Fruit fly (Drosophila melanogaster) whole organism, embryonic: ENCODE measurements around the gene kairos.

ENCODE experiments used
- Bteb2 ChIP-seq: fragments of 200-800 bp; sonication (Bioruptor generic); optimal IDR thresholded peaks from 2 replicates; lab custom pipeline; 2016; ENCODE audit warnings: missing biosample characterization, missing genetic modification characterization
- C15 ChIP-seq: fragments of 200-800 bp; sonication (Bioruptor generic); IDR thresholded peaks from 3 replicates; pipeline ENCODE4 v1.3.6; 2022; ENCODE audit warnings: missing biosample characterization, missing genetic modification characterization
- CG11093 ChIP-seq: fragments of 200-800 bp; sonication (Bioruptor generic); IDR thresholded peaks from 3 replicates; pipeline ENCODE4 v1.3.6; 2022; ENCODE audit warnings: missing biosample characterization, missing genetic modification characterization
- CG12659 ChIP-seq: fragments of 200-800 bp; sonication (Bioruptor generic); optimal IDR thresholded peaks from 3 replicates; lab custom pipeline; 2017; ENCODE audit warnings: mild to moderate bottlenecking, missing biosample characterization, missing genetic modification reagents, missing genetic modification characterization
- CG13296 ChIP-seq: fragments of 200-800 bp; sonication (Bioruptor generic); optimal IDR thresholded peaks from 3 replicates; lab custom pipeline; 2018; ENCODE audit warnings: missing biosample characterization, mild to moderate bottlenecking, missing genetic modification characterization
- CG14014 ChIP-seq: fragments of 200-800 bp; sonication (Bioruptor generic); IDR thresholded peaks from 2 replicates; pipeline ENCODE4 v1.3.6; 2022; ENCODE audit warnings: missing biosample characterization, missing genetic modification characterization
- CG17568 ChIP-seq: fragments of 200-800 bp; sonication (Bioruptor generic); optimal IDR thresholded peaks from 2 replicates; lab custom pipeline; 2018; ENCODE audit warnings: missing biosample characterization, mild to moderate bottlenecking, missing genetic modification characterization, moderate library complexity
- CG1832 ChIP-seq: fragments of 200-800 bp; sonication (Bioruptor generic); optimal IDR thresholded peaks from 2 replicates; lab custom pipeline; 2017; ENCODE audit warnings: missing biosample characterization, mild to moderate bottlenecking, missing genetic modification characterization, inconsistent platforms
- CG2129 ChIP-seq: fragments of 200-800 bp; sonication (Bioruptor generic); IDR thresholded peaks from 2 replicates; pipeline ENCODE4 v1.3.6; 2022; ENCODE audit warnings: missing biosample characterization, missing genetic modification characterization; ENCODE audit not compliant: partially characterized antibody
- CG30431 ChIP-seq: fragments of 200-800 bp; sonication (Bioruptor generic); optimal IDR thresholded peaks from 2 replicates; lab custom pipeline; 2017; ENCODE audit warnings: missing biosample characterization, missing genetic modification characterization
- CG31224 ChIP-seq: fragments of 200-800 bp; sonication (Bioruptor generic); IDR thresholded peaks from 2 replicates; pipeline ENCODE4 v1.3.6; 2022; ENCODE audit warnings: missing biosample characterization, missing genetic modification characterization
- CG31365 ChIP-seq: fragments of 200-800 bp; sonication (Bioruptor generic); optimal IDR thresholded peaks from 2 replicates; lab custom pipeline; 2018; ENCODE audit warnings: missing biosample characterization, mild to moderate bottlenecking, missing genetic modification characterization
- CG3281 ChIP-seq: fragments of 200-800 bp; sonication (Bioruptor generic); optimal IDR thresholded peaks from 3 replicates; lab custom pipeline; 2017; ENCODE audit warnings: missing biosample characterization, mild to moderate bottlenecking, missing genetic modification characterization
- CG34422 ChIP-seq: fragments of 200-800 bp; sonication (Bioruptor generic); IDR thresholded peaks from 3 replicates; pipeline ENCODE4 v1.3.6; 2022; ENCODE audit warnings: missing biosample characterization, missing genetic modification characterization
- CG3995 ChIP-seq: fragments of 200-800 bp; sonication (Bioruptor generic); optimal IDR thresholded peaks from 3 replicates; lab custom pipeline; 2016; ENCODE audit warnings: missing biosample characterization, missing genetic modification characterization
- CG42726 ChIP-seq: fragments of 200-800 bp; sonication (Bioruptor generic); IDR thresholded peaks from 2 replicates; pipeline ENCODE4 v1.3.6; 2022; ENCODE audit warnings: missing biosample characterization, missing genetic modification characterization; ENCODE audit not compliant: partially characterized antibody
- CG6791 ChIP-seq: fragments of 200-800 bp; sonication (Bioruptor generic); IDR thresholded peaks from 3 replicates; pipeline ENCODE4 v1.3.6; 2022; ENCODE audit warnings: missing biosample characterization, missing genetic modification characterization; ENCODE audit not compliant: partially characterized antibody
- CG6854 ChIP-seq: fragments of 200-800 bp; sonication (Bioruptor generic); optimal IDR thresholded peaks from 3 replicates; lab custom pipeline; 2017; ENCODE audit warnings: missing biosample characterization, mild to moderate bottlenecking, missing genetic modification characterization
- CG7372 ChIP-seq: fragments of 200-800 bp; sonication (Bioruptor generic); IDR thresholded peaks from 2 replicates; pipeline ENCODE4 v1.3.6; 2022; ENCODE audit warnings: missing biosample characterization, missing genetic modification characterization
- CG8290 ChIP-seq, 3 experiments: fragments of 200-800 bp; sonication (Bioruptor generic); optimal IDR thresholded peaks; 2 replicates each; lab custom pipeline; 2016 to 2019; ENCODE audit warnings: missing biosample characterization in 3 of 3, missing genetic modification characterization in 3 of 3, mild to moderate bottlenecking in 2 of 3, moderate library complexity in 1 of 3
- CG8478 ChIP-seq: fragments of >200 bp; optimal IDR thresholded peaks from 2 replicates; lab custom pipeline; 2018
- Dll ChIP-seq: fragments of 200-800 bp; sonication (Bioruptor generic); IDR thresholded peaks from 4 replicates; pipeline ENCODE4 v1.3.6; 2022; ENCODE audit warnings: missing biosample characterization, missing genetic modification characterization; ENCODE audit not compliant: partially characterized antibody
- HLH3B ChIP-seq: fragments of 200-800 bp; sonication (Bioruptor generic); IDR thresholded peaks from 2 replicates; pipeline ENCODE4 v1.3.6; 2022; ENCODE audit warnings: missing biosample characterization, missing genetic modification characterization
- HmgZ ChIP-seq: fragments of 200-800 bp; sonication (Bioruptor generic); optimal IDR thresholded peaks from 2 replicates; lab custom pipeline; 2018; ENCODE audit warnings: missing biosample characterization, mild to moderate bottlenecking, missing genetic modification characterization
- Hr78 ChIP-seq, 2 experiments: fragments of 200-800 bp in 1 of 2; fragments of >200 bp in 1 of 2; sonication (Bioruptor generic) in 1 of 2; optimal IDR thresholded peaks; 2 replicates each; lab custom pipeline; 2017 to 2019; ENCODE audit warnings: missing biosample characterization in 2 of 2, missing genetic modification characterization in 2 of 2, mild to moderate bottlenecking in 1 of 2, moderate library complexity in 1 of 2
- Jarid2 ChIP-seq: fragments of 200-800 bp; sonication (Bioruptor generic); optimal IDR thresholded peaks from 3 replicates; lab custom pipeline; 2017; ENCODE audit warnings: mild to moderate bottlenecking, missing biosample characterization, missing genetic modification reagents, missing genetic modification characterization
- Med ChIP-seq: fragments of 200-800 bp; sonication (Bioruptor generic); peaks from one replicate; lab custom pipeline; 2016; ENCODE audit warnings: missing biosample characterization, missing genetic modification characterization, mild to moderate bottlenecking, inconsistent platforms, moderate library complexity
- Neu2 ChIP-seq: fragments of 200-800 bp; sonication (Bioruptor generic); optimal IDR thresholded peaks from 3 replicates; lab custom pipeline; 2016; ENCODE audit warnings: missing biosample characterization, missing genetic modification characterization, borderline replicate concordance
- Opbp ChIP-seq: fragments of 200-800 bp; sonication (Bioruptor generic); IDR thresholded peaks from 3 replicates; pipeline ENCODE4 v1.3.6; 2022; ENCODE audit warnings: missing biosample characterization, missing genetic modification characterization; ENCODE audit not compliant: partially characterized antibody
- Pdp1 ChIP-seq, 2 experiments: fragments of 200-800 bp; sonication (Bioruptor generic); optimal IDR thresholded peaks; 3 replicates each; lab custom pipeline; 2016; ENCODE audit warnings: missing biosample characterization in 2 of 2, missing genetic modification characterization in 2 of 2, mild to moderate bottlenecking in 1 of 2, moderate library complexity in 1 of 2
- Ssrp ChIP-seq: fragments of 200-800 bp; sonication (Bioruptor generic); optimal IDR thresholded peaks from 2 replicates; lab custom pipeline; 2018; ENCODE audit warnings: missing biosample characterization, mild to moderate bottlenecking, missing genetic modification characterization, moderate library complexity
- TFAM ChIP-seq: fragments of 200-800 bp; sonication (Bioruptor generic); optimal IDR thresholded peaks from 2 replicates; lab custom pipeline; 2017; ENCODE audit warnings: missing biosample characterization, missing genetic modification characterization, inconsistent platforms
- Trl ChIP-seq, 3 experiments: fragments of >200 bp in 2 of 3; fragments of 200-800 bp in 1 of 3; sonication (Bioruptor generic) in 1 of 3; optimal IDR thresholded peaks; 2 replicates in 1 of 3; 3 replicates in 2 of 3; lab custom pipeline; 2016 to 2017; ENCODE audit warnings: missing biosample characterization in 1 of 3, missing genetic modification characterization in 1 of 3
- ac ChIP-seq: fragments of 200-800 bp; sonication (Bioruptor generic); optimal IDR thresholded peaks from 3 replicates; lab custom pipeline; 2017; ENCODE audit warnings: missing biosample characterization, mild to moderate bottlenecking, missing genetic modification characterization
- ap ChIP-seq: fragments of 200-800 bp; sonication (Bioruptor generic); IDR thresholded peaks from 2 replicates; pipeline ENCODE4 v1.3.6; 2022; ENCODE audit warnings: missing biosample characterization, missing genetic modification characterization
- bsh ChIP-seq, 2 experiments: fragments of 200-800 bp; sonication (Bioruptor generic); optimal IDR thresholded peaks; 2 replicates each; lab custom pipeline; 2017 to 2018; ENCODE audit warnings: mild to moderate bottlenecking in 2 of 2, missing biosample characterization in 2 of 2, missing genetic modification characterization in 2 of 2, moderate library complexity in 1 of 2
- chinmo ChIP-seq: fragments of 200-800 bp; sonication (Bioruptor generic); IDR thresholded peaks from 4 replicates; pipeline ENCODE4 v1.3.6; 2022; ENCODE audit warnings: missing biosample characterization, missing genetic modification characterization; ENCODE audit not compliant: partially characterized antibody
- ci ChIP-seq: fragments of 200-800 bp; sonication (Bioruptor generic); IDR thresholded peaks from 3 replicates; pipeline ENCODE4 v1.3.6; 2022; ENCODE audit warnings: missing biosample characterization, missing genetic modification characterization
- crol ChIP-seq: fragments of 200-800 bp; sonication (Bioruptor generic); IDR thresholded peaks from 2 replicates; pipeline ENCODE4 v1.3.6; 2022; ENCODE audit warnings: missing biosample characterization, missing genetic modification characterization
- crp ChIP-seq, 2 experiments: fragments of 200-800 bp; sonication (Bioruptor generic); optimal IDR thresholded peaks; 2 replicates in 1 of 2; 3 replicates in 1 of 2; lab custom pipeline; 2017; ENCODE audit warnings: missing biosample characterization in 2 of 2, missing genetic modification characterization in 2 of 2, mild to moderate bottlenecking in 1 of 2, moderate library complexity in 1 of 2
- dati ChIP-seq: fragments of 200-800 bp; sonication (Bioruptor generic); IDR thresholded peaks from 2 replicates; pipeline ENCODE4 v1.3.6; 2022; ENCODE audit warnings: missing biosample characterization, missing genetic modification characterization
- fru ChIP-seq: fragments of >200 bp; optimal IDR thresholded peaks from 2 replicates; lab custom pipeline; 2017
- her ChIP-seq: fragments of 200-800 bp; sonication (Bioruptor generic); optimal IDR thresholded peaks from 2 replicates; lab custom pipeline; 2016; ENCODE audit warnings: missing biosample characterization, missing genetic modification characterization
- hth ChIP-seq: fragments of >200 bp; optimal IDR thresholded peaks from 2 replicates; lab custom pipeline; 2017; ENCODE audit warnings: inconsistent platforms
- repo ChIP-seq: fragments of 200-800 bp; sonication (Bioruptor generic); optimal IDR thresholded peaks from 2 replicates; lab custom pipeline; 2016; ENCODE audit warnings: missing biosample characterization, missing genetic modification characterization
- schlank ChIP-seq: fragments of 200-800 bp; sonication (Bioruptor generic); optimal IDR thresholded peaks from 2 replicates; lab custom pipeline; 2018; ENCODE audit warnings: missing biosample characterization, mild to moderate bottlenecking, missing genetic modification characterization
- slou ChIP-seq: fragments of 200-800 bp; sonication (Bioruptor generic); optimal IDR thresholded peaks from 3 replicates; lab custom pipeline; 2016; ENCODE audit warnings: missing biosample characterization, missing genetic modification characterization
- tap ChIP-seq: fragments of 200-800 bp; optimal IDR thresholded peaks from 3 replicates; lab custom pipeline; 2019; ENCODE audit warnings: missing biosample characterization, mild to moderate bottlenecking, missing genetic modification characterization, moderate library complexity
- z ChIP-seq: fragments of 200-800 bp; sonication (Bioruptor generic); IDR thresholded peaks from 3 replicates; pipeline ENCODE4 v1.3.6; 2022; ENCODE audit warnings: missing biosample characterization, missing genetic modification characterization
- zen ChIP-seq: fragments of 200-800 bp; sonication (Bioruptor generic); optimal IDR thresholded peaks from 3 replicates; lab custom pipeline; 2018; ENCODE audit warnings: missing biosample characterization, mild to moderate bottlenecking, missing genetic modification characterization, moderate library complexity

Gene kairos

dm6 chrX:18357756-18358182 is 1.8 kb upstream of the kairos start (continued):
- TF ChIP-seq ap (GFP tag; lab: Robert Waterston, UW), result no peak
- TF ChIP-seq CG7372 (GFP tag; lab: Robert Waterston, UW), result no peak
- no peak for TF ChIP-seq bsh (GFP tag; optimal IDR thresholded peaks at IDR 0.05; lab: Kevin White, UChicago)
- TF ChIP-seq CG2129 (GFP tag; lab: Robert Waterston, UW), result no peak
- peak; percentile 78 for TF ChIP-seq Med (GFP tag; lab: Kevin White, UChicago)
- no peak for TF ChIP-seq fru (lab: Kevin White, UChicago)
- no peak for TF ChIP-seq CG42726 (GFP tag; lab: Robert Waterston, UW)
- peak; percentile 50 for TF ChIP-seq CG1832 (GFP tag; lab: Kevin White, UChicago)
- TF ChIP-seq Bteb2 (GFP tag; lab: Kevin White, UChicago), result no peak
- TF ChIP-seq CG8290 (GFP tag; optimal IDR thresholded peaks at IDR 0.05; lab: Kevin White, UChicago), result no peak
- TF ChIP-seq CG8290 (tag; optimal IDR thresholded peaks at IDR 0.05; lab: Kevin White, UChicago), result peak in 1 of 2 experiments; percentile 46
- no peak for TF ChIP-seq TFAM (GFP tag; lab: Kevin White, UChicago)
- no peak for TF ChIP-seq CG31224 (GFP tag; lab: Robert Waterston, UW)
- no peak for TF ChIP-seq CG3995 (GFP tag; lab: Kevin White, UChicago)
- TF ChIP-seq CG31365 (tag; lab: Kevin White, UChicago), result no peak
- no peak for TF ChIP-seq dati
- no peak for TF ChIP-seq zen (tag; lab: Kevin White, UChicago)
- no peak for TF ChIP-seq CG3281 (GFP tag; lab: Kevin White, UChicago)
- no peak for TF ChIP-seq CG13296 (GFP tag; lab: Kevin White, UChicago)
- TF ChIP-seq Neu2 (GFP tag; lab: Kevin White, UChicago), result no peak
- peak; percentile 96 for TF ChIP-seq CG8478 (lab: Kevin White, UChicago)
- TF ChIP-seq Opbp (GFP tag; lab: Robert Waterston, UW), result no peak
- TF ChIP-seq CG17568 (GFP tag; lab: Kevin White, UChicago), result no peak
- TF ChIP-seq CG30431, result no peak
- TF ChIP-seq slou, result no peak
- TF ChIP-seq HLH3B (GFP tag; lab: Robert Waterston, UW), result no peak
- TF ChIP-seq CG34422 (GFP tag; lab: Robert Waterston, UW), result no peak
- no peak for TF ChIP-seq CG14014
- no peak for TF ChIP-seq repo (GFP tag; lab: Kevin White, UChicago)
- no peak for TF ChIP-seq ac (GFP tag; lab: Kevin White, UChicago)
- TF ChIP-seq crp (GFP tag; optimal IDR thresholded peaks at IDR 0.05; lab: Kevin White, UChicago), result no peak
- no peak for TF ChIP-seq Hr78 (GFP tag; optimal IDR thresholded peaks at IDR 0.05; lab: Kevin White, UChicago)
- no peak for TF ChIP-seq CG11093 (GFP tag; lab: Robert Waterston, UW)
- peak in 1 of 2 experiments; percentile 27 for TF ChIP-seq Pdp1 (GFP tag; optimal IDR thresholded peaks at IDR 0.05; lab: Kevin White, UChicago)
- no peak for TF ChIP-seq Ssrp (tag; lab: Kevin White, UChicago)
- no peak for TF ChIP-seq CG12659 (GFP tag; lab: Kevin White, UChicago)
- no peak for TF ChIP-seq hth (lab: Kevin White, UChicago)
- no peak; the same call in 2 of the 3 replicates for TF ChIP-seq ci (GFP tag; lab: Robert Waterston, UW)
- no peak for TF ChIP-seq HmgZ
- no peak for TF ChIP-seq tap (tag; lab: Kevin White, UChicago)
- no peak for TF ChIP-seq schlank (tag; lab: Kevin White, UChicago)
- peak; percentile 59; the same call in 2 of the 4 replicates for TF ChIP-seq chinmo (GFP tag; lab: Robert Waterston, UW)
- peak; percentile 9 to 44 for TF ChIP-seq Trl (optimal IDR thresholded peaks at IDR 0.05; lab: Kevin White, UChicago)
- TF ChIP-seq Trl (GFP tag; optimal IDR thresholded peaks at IDR 0.05; lab: Kevin White, UChicago), result no peak
- TF ChIP-seq crol (GFP tag; lab: Robert Waterston, UW), result 0 out of 2 replicates have a peak, but pooled peaks have one; percentile 31
- TF ChIP-seq CG6791 (GFP tag; lab: Robert Waterston, UW), result no peak
- TF ChIP-seq C15 (GFP tag; lab: Robert Waterston, UW), result no peak
- TF ChIP-seq Jarid2 (GFP tag; lab: Kevin White, UChicago), result no peak
- TF ChIP-seq Dll, result no peak
- no peak for TF ChIP-seq her
- no peak for TF ChIP-seq CG6854 (GFP tag; lab: Kevin White, UChicago)
- peak; percentile 88 for TF ChIP-seq z (GFP tag; lab: Robert Waterston, UW)
